Fruit fly (Drosophila melanogaster): Measurements from ENCODE around the gene CG5623.
A peak's percentile ranks its signal among the peaks of the same experiment; 100 is the strongest.

Gene CG5623

dm6 chr3R:15803502-15804461, 36.5 kb upstream of the CG5623 start, which contains the start of gene alpha-Man-IIb (continued):
- no peak for TF ChIP-seq schlank (tag; optimal IDR thresholded peaks at IDR 0.05)
- TF ChIP-seq CG11695 (GFP tag; IDR thresholded peaks at IDR 0.05), result no peak
- no peak for TF ChIP-seq TFAM (GFP tag; optimal IDR thresholded peaks at IDR 0.05)
- TF ChIP-seq cg (GFP tag; optimal IDR thresholded peaks at IDR 0.05), result peak; percentile 70
- TF ChIP-seq pnt (GFP tag; optimal IDR thresholded peaks at IDR 0.05), result no peak
- TF ChIP-seq D19A (tag; optimal IDR thresholded peaks at IDR 0.05), result no peak
- TF ChIP-seq Meics (GFP tag; optimal IDR thresholded peaks at IDR 0.05), result peak; percentile 31
- peak; percentile 48 for TF ChIP-seq CG14710 (tag; optimal IDR thresholded peaks at IDR 0.05)
- TF ChIP-seq fd3F (GFP tag; optimal IDR thresholded peaks at IDR 0.05), result no peak
- no peak for TF ChIP-seq br (optimal IDR thresholded peaks at IDR 0.05)
- no peak for TF ChIP-seq psq (GFP tag; optimal IDR thresholded peaks at IDR 0.05)
- TF ChIP-seq E2f1 (GFP tag; IDR thresholded peaks at IDR 0.05), result no peak
- TF ChIP-seq vnd (GFP tag; IDR thresholded peaks at IDR 0.05; ENCODE audit: partially characterized antibody), result peak; percentile 80
- TF ChIP-seq CG14667 (GFP tag; IDR thresholded peaks at IDR 0.05), result no peak
- TF ChIP-seq CG6175 (GFP tag; IDR thresholded peaks at IDR 0.05), result no peak
- no peak for TF ChIP-seq prd (optimal IDR thresholded peaks at IDR 0.05)
- 0 out of 3 replicates have a peak, but pooled peaks have one; percentile 5 for TF ChIP-seq prd (GFP tag; IDR thresholded peaks at IDR 0.05)
- no peak for TF ChIP-seq CG7271 (tag; optimal IDR thresholded peaks at IDR 0.05)
- peak; percentile 33 for TF ChIP-seq CG12391 (tag; optimal IDR thresholded peaks at IDR 0.05)
- TF ChIP-seq Hr78 (GFP tag; optimal IDR thresholded peaks at IDR 0.05), result no peak
- TF ChIP-seq rib (GFP tag; IDR thresholded peaks at IDR 0.05), result no peak
- no peak for TF ChIP-seq pum (GFP tag; optimal IDR thresholded peaks at IDR 0.05)
- TF ChIP-seq oc (tag; optimal IDR thresholded peaks at IDR 0.05), result peak; percentile 28
- TF ChIP-seq CG6654 (GFP tag; optimal IDR thresholded peaks at IDR 0.05), result no peak
- no peak for TF ChIP-seq ap (GFP tag; IDR thresholded peaks at IDR 0.05)
- TF ChIP-seq CG8924 (tag; optimal IDR thresholded peaks at IDR 0.05), result peak; percentile 56
- peak in 1 of 2 experiments; percentile 52 for TF ChIP-seq Hr51 (GFP tag; optimal IDR thresholded peaks at IDR 0.05)
- peak; percentile 45; the same call in 1 of the 2 replicates for TF ChIP-seq stc (GFP tag; IDR thresholded peaks at IDR 0.05)
- peak; percentile 69; the same call in 2 of the 3 replicates for TF ChIP-seq CG16813 (GFP tag; IDR thresholded peaks at IDR 0.05; ENCODE audit: partially characterized antibody)
- no peak for TF ChIP-seq CG9215 (GFP tag; IDR thresholded peaks at IDR 0.05)
- TF ChIP-seq CG10274 (GFP tag; optimal IDR thresholded peaks at IDR 0.05), result no peak
- TF ChIP-seq pfk (GFP tag; optimal IDR thresholded peaks at IDR 0.05), result no peak
- no peak for TF ChIP-seq CG15073 (GFP tag; optimal IDR thresholded peaks at IDR 0.05)
- TF ChIP-seq stwl (tag; optimal IDR thresholded peaks at IDR 0.05), result no peak
- TF ChIP-seq CG14050 (GFP tag; IDR thresholded peaks at IDR 0.05), result no peak
- peak; percentile 52 for TF ChIP-seq CG12299 (tag; optimal IDR thresholded peaks at IDR 0.05)
- TF ChIP-seq btn (GFP tag; optimal IDR thresholded peaks at IDR 0.05), result no peak
- TF ChIP-seq grn (GFP tag; optimal IDR thresholded peaks at IDR 0.05), result no peak
- TF ChIP-seq zen (tag; optimal IDR thresholded peaks at IDR 0.05), result no peak
- no peak for TF ChIP-seq Aef1 (GFP tag; IDR thresholded peaks at IDR 0.05)
- no peak for TF ChIP-seq CkIIα-i1 (GFP tag; IDR thresholded peaks at IDR 0.05)
- no peak for TF ChIP-seq CG12071 (GFP tag; optimal IDR thresholded peaks at IDR 0.05)
- peak; percentile 64 for TF ChIP-seq Sry-δ (GFP tag; optimal IDR thresholded peaks at IDR 0.05)
- no peak for TF ChIP-seq CG9932 (GFP tag; IDR thresholded peaks at IDR 0.05)
- TF ChIP-seq CG31365 (tag; optimal IDR thresholded peaks at IDR 0.05), result no peak
- TF ChIP-seq zfh2 (GFP tag; optimal IDR thresholded peaks at IDR 0.05), result no peak
- no peak for TF ChIP-seq lmd (GFP tag; IDR thresholded peaks at IDR 0.05)
- no peak for TF ChIP-seq trh (GFP tag; optimal IDR thresholded peaks at IDR 0.05)
- no peak for TF ChIP-seq tio (GFP tag; optimal IDR thresholded peaks at IDR 0.05)

Measured in whole organism, embryonic.